Fruit fly (Drosophila melanogaster): ENCODE data around the gene nmo.

Gene nmo

DNA sequence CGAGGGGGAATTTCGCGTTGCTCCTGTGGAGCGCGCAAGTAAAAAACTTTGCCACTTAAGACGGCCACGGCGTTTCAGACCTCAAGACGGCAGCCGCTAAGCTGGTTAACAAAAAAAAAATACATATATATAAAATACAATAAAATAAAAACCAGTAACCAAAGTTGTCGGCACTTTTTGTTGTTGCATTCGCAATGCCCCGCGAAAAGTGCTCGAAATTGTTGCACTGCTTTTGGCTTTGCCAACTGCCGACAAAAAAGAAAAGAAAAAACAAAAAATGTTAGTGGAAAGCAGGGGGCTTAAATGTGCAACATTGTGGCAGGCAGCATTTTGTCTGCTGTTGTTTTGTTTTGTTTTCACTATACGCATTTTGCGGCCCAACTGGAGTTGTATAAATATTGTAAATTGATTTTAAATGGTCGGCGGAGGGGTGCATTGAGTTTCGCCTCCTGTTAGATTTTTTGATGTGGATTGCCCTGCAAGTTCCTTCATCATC, 66.1 kb downstream of the nmo start:
- TF ChIP-seq dsx (GFP tag; optimal IDR thresholded peaks at IDR 0.05; ENCODE audit: poor library complexity, severe bottlenecking), result peak; percentile 90
- no peak for TF ChIP-seq CG34406 (GFP tag; optimal IDR thresholded peaks at IDR 0.05)
- peak; percentile 31 for TF ChIP-seq Eip78C (GFP tag)
- no peak for TF ChIP-seq CG31627 (GFP tag; optimal IDR thresholded peaks at IDR 0.05)
- TF ChIP-seq CG6276 (GFP tag; optimal IDR thresholded peaks at IDR 0.05), result peak; percentile 60
- no peak for TF ChIP-seq Hr4 (GFP tag; optimal IDR thresholded peaks at IDR 0.05)
- peak; percentile 32; the same call in 1 of the 2 replicates for TF ChIP-seq CG15336 (GFP tag; IDR thresholded peaks at IDR 0.05)
- peak; percentile 68; the same call in 2 of the 3 replicates for TF ChIP-seq CG8119 (GFP tag; IDR thresholded peaks at IDR 0.05)

DNA sequence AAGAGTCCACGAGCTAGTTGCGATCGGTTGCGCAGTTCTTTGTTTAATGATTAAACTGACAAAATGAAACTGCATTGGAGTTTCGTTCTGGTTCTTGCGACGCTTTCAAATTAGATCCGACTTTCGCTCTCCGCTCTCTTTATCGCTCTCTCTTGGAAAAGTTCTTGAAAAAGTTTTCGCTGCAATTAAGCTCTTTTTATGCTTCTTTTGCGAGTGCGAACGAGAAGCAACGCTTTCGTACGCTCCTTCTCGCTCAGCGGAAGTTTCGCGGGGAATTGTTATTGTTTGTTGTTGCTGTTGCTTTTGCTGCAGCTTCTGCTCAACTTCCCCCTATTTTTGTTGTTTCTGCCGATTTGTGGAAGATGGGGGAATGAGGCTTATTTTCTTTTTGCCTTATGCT, 77.5 kb downstream of the nmo start:
- TF ChIP-seq Hr38 (GFP tag; optimal IDR thresholded peaks at IDR 0.05) (no peak), CG6854 (GFP tag; optimal IDR thresholded peaks at IDR 0.05) (peak; percentile 47), svp (GFP tag) (no peak), Eip93F (GFP tag; optimal IDR thresholded peaks at IDR 0.05) (no peak)

dm6 chr3L:8056740-8057253, 78.0 kb downstream of the nmo start:
- peak; percentile 92 for TF ChIP-seq CG3919 (GFP tag; optimal IDR thresholded peaks at IDR 0.05)
- peak; percentile 96 for TF ChIP-seq spab (GFP tag; optimal IDR thresholded peaks at IDR 0.05)
- TF ChIP-seq CG8319 (GFP tag; optimal IDR thresholded peaks at IDR 0.05), result peak; percentile 74
- TF ChIP-seq CG6854 (GFP tag; optimal IDR thresholded peaks at IDR 0.05), result no peak
- TF ChIP-seq CG7368 (GFP tag; optimal IDR thresholded peaks at IDR 0.05), result peak; percentile 81
- TF ChIP-seq achi (GFP tag; optimal IDR thresholded peaks at IDR 0.05), result peak; percentile 87
- peak; percentile 93 for TF ChIP-seq Eip75B (GFP tag; optimal IDR thresholded peaks at IDR 0.05)
- TF ChIP-seq dsx (GFP tag; optimal IDR thresholded peaks at IDR 0.05; ENCODE audit: poor library complexity, severe bottlenecking), result peak; percentile 66
- TF ChIP-seq Hr4 (GFP tag; optimal IDR thresholded peaks at IDR 0.05), result peak; percentile 90
- TF ChIP-seq CG10669 (GFP tag; optimal IDR thresholded peaks at IDR 0.05), result peak; percentile 90
- no peak for TF ChIP-seq fkh (GFP tag; optimal IDR thresholded peaks at IDR 0.05)
- peak; percentile 96 for TF ChIP-seq CG32006 (GFP tag; optimal IDR thresholded peaks at IDR 0.05)
- TF ChIP-seq CG10631 (GFP tag; optimal IDR thresholded peaks at IDR 0.05), result peak; percentile 92
- peak; percentile 81 for TF ChIP-seq lz (GFP tag; optimal IDR thresholded peaks at IDR 0.05)
- no peak for TF ChIP-seq Hr38 (GFP tag; optimal IDR thresholded peaks at IDR 0.05)
- peak; percentile 88 for TF ChIP-seq CG4318 (GFP tag; optimal IDR thresholded peaks at IDR 0.05)
- peak; percentile 86 for TF ChIP-seq CG15336 (GFP tag; IDR thresholded peaks at IDR 0.05)
- TF ChIP-seq Eip93F (GFP tag; optimal IDR thresholded peaks at IDR 0.05), result peak; percentile 35
- TF ChIP-seq vri (GFP tag; optimal IDR thresholded peaks at IDR 0.05), result peak; percentile 59
- peak; percentile 77 for TF ChIP-seq Lpt (GFP tag; optimal IDR thresholded peaks at IDR 0.05)
- peak; percentile 71 for TF ChIP-seq Sox15 (GFP tag; optimal IDR thresholded peaks at IDR 0.05)
- TF ChIP-seq CG3032 (tag; optimal IDR thresholded peaks at IDR 0.05), result peak; percentile 92
- TF ChIP-seq cyc (GFP tag; optimal IDR thresholded peaks at IDR 0.05), result peak; percentile 68
- peak; percentile 92 for TF ChIP-seq esn (GFP tag; optimal IDR thresholded peaks at IDR 0.05)
- TF ChIP-seq ss (GFP tag; optimal IDR thresholded peaks at IDR 0.05), result peak; percentile 89 to 93
- peak; percentile 87 for TF ChIP-seq Smox (GFP tag; optimal IDR thresholded peaks at IDR 0.05)
- peak; percentile 87 for TF ChIP-seq topi (GFP tag; optimal IDR thresholded peaks at IDR 0.05)
- peak; percentile 85 for TF ChIP-seq Sox102F (GFP tag; optimal IDR thresholded peaks at IDR 0.05)
- peak; percentile 57 for TF ChIP-seq CG11902 (GFP tag; optimal IDR thresholded peaks at IDR 0.05)
- TF ChIP-seq CG16779 (tag; optimal IDR thresholded peaks at IDR 0.05), result peak; percentile 90
- TF ChIP-seq Hr39 (GFP tag; optimal IDR thresholded peaks at IDR 0.05), result peak; percentile 77
- TF ChIP-seq CG11762 (GFP tag; optimal IDR thresholded peaks at IDR 0.05; ENCODE audit: insufficient read depth), result peak; percentile 88
- peak; percentile 93 for TF ChIP-seq fd59A (GFP tag; optimal IDR thresholded peaks at IDR 0.05)
- peak; percentile 93 for TF ChIP-seq svp (GFP tag)
- peak; percentile 79 for TF ChIP-seq CG9139 (GFP tag; optimal IDR thresholded peaks at IDR 0.05)
- TF ChIP-seq CG11294 (GFP tag; IDR thresholded peaks at IDR 0.05), result no peak; the same call in 1 of the 2 replicates
- peak; percentile 98 for TF ChIP-seq Eip78C (GFP tag)
- TF ChIP-seq dac (GFP tag; optimal IDR thresholded peaks at IDR 0.05), result peak; percentile 78
- peak; percentile 97 for TF ChIP-seq CG6808 (GFP tag; optimal IDR thresholded peaks at IDR 0.05)
- TF ChIP-seq Sox14 (GFP tag; optimal IDR thresholded peaks at IDR 0.05), result peak; percentile 91
- TF ChIP-seq Blimp-1 (GFP tag; optimal IDR thresholded peaks at IDR 0.05), result peak; percentile 69
- peak; percentile 88 for TF ChIP-seq CG34406 (GFP tag; optimal IDR thresholded peaks at IDR 0.05)

All from whole organism, prepupa.